Worm (Caenorhabditis elegans): ENCODE results near the gene C14A11.6.

DNA sequence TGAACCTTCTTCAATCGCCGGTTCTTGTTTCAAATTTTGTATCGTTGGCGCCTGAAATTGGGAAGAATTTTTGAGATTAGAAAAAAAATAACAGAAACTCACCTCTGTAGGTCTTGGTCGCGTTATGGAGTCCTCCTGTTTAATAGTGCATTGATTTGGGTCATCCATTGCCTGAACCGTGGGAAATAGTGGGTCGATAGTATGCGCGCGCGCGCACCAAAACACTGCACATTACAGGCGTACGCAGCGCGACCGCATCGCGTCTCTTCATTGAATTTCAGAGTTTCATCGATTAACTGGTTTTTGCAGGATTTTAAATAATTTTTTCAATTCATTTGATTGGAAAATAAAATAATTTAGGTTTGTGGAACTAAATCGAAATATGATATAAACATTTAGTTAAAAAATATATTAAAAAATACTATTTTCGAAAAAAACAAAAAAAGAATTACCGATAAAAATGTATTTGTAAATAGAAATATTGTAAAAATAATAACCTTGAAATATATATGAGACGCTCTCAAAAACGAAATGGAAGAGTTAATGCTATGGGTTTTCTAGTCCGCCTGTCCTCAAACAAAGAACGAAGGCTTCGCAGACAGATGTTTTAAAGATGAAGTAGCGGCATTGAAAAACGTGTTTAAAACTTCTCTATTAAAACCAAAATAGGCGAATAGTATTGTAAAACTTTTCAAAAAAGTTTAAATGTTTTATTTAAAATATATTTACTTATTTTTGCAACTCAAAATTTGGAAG lies 43.3 kb upstream of the C14A11.6 start, which contains the start of gene tra-4:
- TF ChIP-seq snpc-4 (GFP tag; optimal IDR thresholded peaks at IDR 0.05) (no peak), snpc-4 (tag; optimal IDR thresholded peaks at IDR 0.05) (no peak), unc-130 (GFP tag; optimal IDR thresholded peaks at IDR 0.05) (no peak), nfya-1 (tag; optimal IDR thresholded peaks at IDR 0.05; ENCODE audit: borderline replicate concordance, insufficient read depth) (no peak), F22D6.2 (tag; optimal IDR thresholded peaks at IDR 0.05) (no peak), sptf-2 (GFP tag; optimal IDR thresholded peaks at IDR 0.05) (no peak), B0035.1 (tag; optimal IDR thresholded peaks at IDR 0.05) (no peak), Y53G8AR.9 (GFP tag; conservative IDR thresholded peaks at IDR 0.05) (no peak), F23B12.7 (tag; optimal IDR thresholded peaks at IDR 0.05; ENCODE audit: insufficient read depth) (no peak), bed-1 (GFP tag; IDR thresholded peaks at IDR 0.05) (no peak), mcd-1 (GFP tag; IDR thresholded peaks at IDR 0.05) (no peak), tbx-9 (tag; optimal IDR thresholded peaks at IDR 0.05; ENCODE audit: borderline replicate concordance) (no peak)
